Fruit fly (Drosophila melanogaster): ENCODE measurements around the gene Smn.

The Smn gene

dm6 chr3L:16612152-16612551 is 30.8 kb upstream of the Smn start, which contains the start of gene CG4101 (continued):
- TF ChIP-seq CG1832 (GFP tag; optimal IDR thresholded peaks at IDR 0.05) (no peak), danr (GFP tag; IDR thresholded peaks at IDR 0.05) (peak; percentile 57), H15 (GFP tag; IDR thresholded peaks at IDR 0.05) (peak; percentile 58; the same call in 1 of the 3 replicates), br (optimal IDR thresholded peaks at IDR 0.05) (no peak), kni (GFP tag; optimal IDR thresholded peaks at IDR 0.05) (peak; percentile 4), vnd (GFP tag; IDR thresholded peaks at IDR 0.05; ENCODE audit: partially characterized antibody) (peak; percentile 75), CG10321 (GFP tag; IDR thresholded peaks at IDR 0.05) (0 out of 2 replicates have a peak, but pooled peaks have one; percentile 38), Hmr (GFP tag; optimal IDR thresholded peaks at IDR 0.05) (peak; percentile 84), CG10147 (GFP tag; optimal IDR thresholded peaks at IDR 0.05) (peak; percentile 82), CG11695 (GFP tag; IDR thresholded peaks at IDR 0.05) (peak; percentile 59; the same call in 1 of the 3 replicates), inv (GFP tag; IDR thresholded peaks at IDR 0.05; ENCODE audit: partially characterized antibody) (peak; percentile 72), HHEX (GFP tag; optimal IDR thresholded peaks at IDR 0.05) (peak; percentile 54), sima (GFP tag; optimal IDR thresholded peaks at IDR 0.05) (no peak), lov (optimal IDR thresholded peaks at IDR 0.05) (no peak), lov (GFP tag; IDR thresholded peaks at IDR 0.05) (peak; percentile 33; the same call in 1 of the 3 replicates), CG8478 (optimal IDR thresholded peaks at IDR 0.05) (no peak), CG18476 (GFP tag; optimal IDR thresholded peaks at IDR 0.05) (peak; percentile 72), NC2α (GFP tag; optimal IDR thresholded peaks at IDR 0.05) (peak; percentile 24), cwo (GFP tag; optimal IDR thresholded peaks at IDR 0.05) (peak; percentile 50), zf30C (GFP tag; optimal IDR thresholded peaks at IDR 0.05) (no peak), Ssrp (tag; optimal IDR thresholded peaks at IDR 0.05) (peak; percentile 75), pum (GFP tag; optimal IDR thresholded peaks at IDR 0.05) (peak; percentile 65), NFAT (GFP tag; IDR thresholded peaks at IDR 0.05) (peak; percentile 81), CG31388 (GFP tag; optimal IDR thresholded peaks at IDR 0.05) (no peak), her (GFP tag; optimal IDR thresholded peaks at IDR 0.05) (peak; percentile 48), dysf (GFP tag; IDR thresholded peaks at IDR 0.05) (peak; percentile 78), toy (GFP tag; IDR thresholded peaks at IDR 0.05) (0 out of 2 replicates have a peak, but pooled peaks have one; percentile 18), onecut (GFP tag; IDR thresholded peaks at IDR 0.05) (peak; percentile 30), tin (GFP tag; optimal IDR thresholded peaks at IDR 0.05) (peak; percentile 76), wek (GFP tag; optimal IDR thresholded peaks at IDR 0.05) (no peak), CG9609 (GFP tag; optimal IDR thresholded peaks at IDR 0.05) (peak; percentile 62), tna (GFP tag; IDR thresholded peaks at IDR 0.05; ENCODE audit: partially characterized antibody) (no peak), Doc2 (GFP tag; IDR thresholded peaks at IDR 0.05) (no peak), E2f1 (GFP tag; IDR thresholded peaks at IDR 0.05) (peak; percentile 67), CG7357 (GFP tag; IDR thresholded peaks at IDR 0.05) (0 out of 3 replicates have a peak, but pooled peaks have one; percentile 30), Gsc (GFP tag; IDR thresholded peaks at IDR 0.05) (peak; percentile 29; the same call in 1 of the 2 replicates), crc (GFP tag; optimal IDR thresholded peaks at IDR 0.05) (peak; percentile 49), BEAF-32 (GFP tag; optimal IDR thresholded peaks at IDR 0.05) (peak; percentile 90), CG1024 (GFP tag; IDR thresholded peaks at IDR 0.05) (peak; percentile 63), gro (GFP tag; optimal IDR thresholded peaks at IDR 0.05) (peak; percentile 83), Hr78 (GFP tag; optimal IDR thresholded peaks at IDR 0.05) (no peak), lilli (GFP tag; optimal IDR thresholded peaks at IDR 0.05) (peak; percentile 92), CG15479 (GFP tag; optimal IDR thresholded peaks at IDR 0.05) (no peak), Dll (GFP tag; IDR thresholded peaks at IDR 0.05; ENCODE audit: partially characterized antibody) (peak; percentile 93), MTF-1 (GFP tag; optimal IDR thresholded peaks at IDR 0.05; ENCODE audit: borderline replicate concordance) (no peak), Nf-YA (GFP tag; IDR thresholded peaks at IDR 0.05) (no peak), ato (GFP tag; IDR thresholded peaks at IDR 0.05; ENCODE audit: partially characterized antibody) (no peak), CG5180 (GFP tag; optimal IDR thresholded peaks at IDR 0.05) (no peak), CG3847 (GFP tag; IDR thresholded peaks at IDR 0.05) (peak; percentile 86), CG11247 (GFP tag; IDR thresholded peaks at IDR 0.05) (peak; percentile 70; the same call in 1 of the 2 replicates), eve (GFP tag; optimal IDR thresholded peaks at IDR 0.05) (no peak)

Measured in whole organism, embryonic.